Worm (Caenorhabditis elegans): ENCODE results near the gene D1054.9.

DNA sequence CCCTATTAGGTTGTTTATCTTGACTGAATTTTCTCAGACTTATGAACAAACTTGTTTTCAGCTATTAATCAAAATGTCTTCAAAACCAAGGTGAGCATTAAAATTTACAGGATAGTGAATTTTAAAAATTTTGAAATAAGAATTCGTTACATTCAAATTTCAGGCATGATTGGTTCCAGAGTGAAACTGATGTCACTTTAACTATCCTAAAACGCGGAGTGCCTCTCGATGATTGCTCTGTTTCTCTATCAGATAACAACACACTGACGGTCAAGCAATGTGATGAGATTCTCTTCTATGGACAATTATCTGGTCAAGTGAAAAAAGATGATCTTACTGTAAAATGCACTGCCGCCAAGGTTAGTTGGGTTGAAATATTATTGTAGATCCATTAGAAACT, 19.5 kb downstream of the D1054.9 start, which contains the start of gene D1054.3:
- TF ChIP-seq dao-5 (tag; optimal IDR thresholded peaks at IDR 0.05) (no peak), W03F9.2 (tag; optimal IDR thresholded peaks at IDR 0.05) (no peak)

Data from whole organism, L4/young adult.